Fruit fly (Drosophila melanogaster) whole organism, embryonic: Measurements from ENCODE around the gene Or85b.

Experiments used
- ATbp ChIP-seq: fragments of 200-800 bp; sonication (Bioruptor generic); optimal IDR thresholded peaks from 2 replicates; lab custom pipeline; 2017; ENCODE audit warnings: missing biosample characterization, mild to moderate bottlenecking, missing genetic modification characterization, missing genetic modification reagents
- Atf6 ChIP-seq: fragments of 200-800 bp; sonication (Bioruptor generic); IDR thresholded peaks from 2 replicates; pipeline ENCODE4 v1.3.6; 2022; ENCODE audit warnings: missing biosample characterization, missing genetic modification characterization
- BEAF-32 ChIP-seq: fragments of 200-800 bp; sonication (Bioruptor generic); optimal IDR thresholded peaks from 3 replicates; lab custom pipeline; 2017; ENCODE audit warnings: missing biosample characterization, missing genetic modification characterization, mild to moderate bottlenecking, moderate library complexity, missing genetic modification reagents
- CG10959 ChIP-seq: fragments of 200-800 bp; sonication (Bioruptor generic); IDR thresholded peaks from 2 replicates; pipeline ENCODE4 v1.3.6; 2022; ENCODE audit warnings: missing biosample characterization, missing genetic modification characterization
- CG10979 ChIP-seq: fragments of 200-800 bp; sonication (Bioruptor generic); optimal IDR thresholded peaks from 2 replicates; lab custom pipeline; 2018; ENCODE audit warnings: missing biosample characterization, mild to moderate bottlenecking, missing genetic modification characterization, moderate library complexity
- CG11093 ChIP-seq: fragments of 200-800 bp; sonication (Bioruptor generic); IDR thresholded peaks from 3 replicates; pipeline ENCODE4 v1.3.6; 2022; ENCODE audit warnings: missing biosample characterization, missing genetic modification characterization
- CG12219 ChIP-seq: fragments of 200-800 bp; sonication (Bioruptor generic); optimal IDR thresholded peaks from 3 replicates; lab custom pipeline; 2018; ENCODE audit warnings: missing biosample characterization, mild to moderate bottlenecking, missing genetic modification characterization
- CG12744 ChIP-seq: fragments of 200-800 bp; sonication (Bioruptor generic); optimal IDR thresholded peaks from 2 replicates; lab custom pipeline; 2016; ENCODE audit warnings: missing biosample characterization, missing genetic modification characterization
- CG13287 ChIP-seq: fragments of 200-800 bp; sonication (Bioruptor generic); IDR thresholded peaks from 2 replicates; pipeline ENCODE4 v1.3.6; 2022; ENCODE audit warnings: missing biosample characterization, missing genetic modification characterization; ENCODE audit not compliant: partially characterized antibody
- CG14014 ChIP-seq: fragments of 200-800 bp; sonication (Bioruptor generic); IDR thresholded peaks from 2 replicates; pipeline ENCODE4 v1.3.6; 2022; ENCODE audit warnings: missing biosample characterization, missing genetic modification characterization
- CG14667 ChIP-seq: fragments of 200-800 bp; sonication (Bioruptor generic); IDR thresholded peaks from 2 replicates; pipeline ENCODE4 v1.3.6; 2022; ENCODE audit warnings: missing biosample characterization, missing genetic modification characterization
- CG15514 ChIP-seq: fragments of 200-800 bp; sonication (Bioruptor generic); optimal IDR thresholded peaks from 3 replicates; lab custom pipeline; 2017; ENCODE audit warnings: missing biosample characterization, missing genetic modification characterization, mild to moderate bottlenecking, moderate library complexity, missing genetic modification reagents
- CG17186 ChIP-seq: fragments of 200-800 bp; sonication (Bioruptor generic); optimal IDR thresholded peaks from 3 replicates; lab custom pipeline; 2017; ENCODE audit warnings: missing biosample characterization, missing genetic modification reagents, missing genetic modification characterization
- CG17802 ChIP-seq: fragments of 200-800 bp; sonication (Bioruptor generic); optimal IDR thresholded peaks from 2 replicates; lab custom pipeline; 2018; ENCODE audit warnings: missing biosample characterization, mild to moderate bottlenecking, missing genetic modification characterization, moderate library complexity
- CG18599 ChIP-seq: fragments of 200-800 bp; sonication (Bioruptor generic); optimal IDR thresholded peaks from 3 replicates; lab custom pipeline; 2017; ENCODE audit warnings: missing biosample characterization, missing genetic modification characterization, mild to moderate bottlenecking, moderate library complexity, missing genetic modification reagents
- CG2120 ChIP-seq: fragments of 200-800 bp; sonication (Bioruptor generic); optimal IDR thresholded peaks from 3 replicates; lab custom pipeline; 2016; ENCODE audit warnings: missing biosample characterization, missing genetic modification characterization
- CG3838 ChIP-seq: fragments of 200-800 bp; sonication (Bioruptor generic); optimal IDR thresholded peaks from 3 replicates; lab custom pipeline; 2016; ENCODE audit warnings: missing biosample characterization, missing genetic modification characterization
- CG43689 ChIP-seq: fragments of 200-800 bp; sonication (Bioruptor generic); IDR thresholded peaks from 2 replicates; pipeline ENCODE4 v1.3.6; 2022; ENCODE audit warnings: missing biosample characterization, missing genetic modification characterization
- CG5245 ChIP-seq: fragments of 200-800 bp; sonication (Bioruptor generic); optimal IDR thresholded peaks from 3 replicates; lab custom pipeline; 2016; ENCODE audit warnings: missing biosample characterization, missing genetic modification characterization
- CrebB ChIP-seq: fragments of 200-800 bp; sonication (Bioruptor generic); optimal IDR thresholded peaks from 3 replicates; lab custom pipeline; 2018; ENCODE audit warnings: missing biosample characterization, mild to moderate bottlenecking, missing genetic modification characterization
- Dad ChIP-seq: fragments of 200-800 bp; sonication (Bioruptor generic); optimal IDR thresholded peaks from 3 replicates; lab custom pipeline; 2016; ENCODE audit warnings: missing biosample characterization, missing genetic modification characterization
- Dref ChIP-seq: fragments of 200-800 bp; sonication (Bioruptor generic); IDR thresholded peaks from 2 replicates; pipeline ENCODE4 v1.3.6; 2022; ENCODE audit warnings: missing biosample characterization, missing genetic modification characterization
- E2f1 ChIP-seq: fragments of 200-800 bp; sonication (Bioruptor generic); IDR thresholded peaks from 2 replicates; pipeline ENCODE4 v1.3.6; 2022; ENCODE audit warnings: missing biosample characterization, missing genetic modification characterization
- Hmx ChIP-seq: fragments of 200-800 bp; sonication (Bioruptor generic); optimal IDR thresholded peaks from 2 replicates; lab custom pipeline; 2016; ENCODE audit warnings: missing biosample characterization, missing genetic modification characterization
- Hr3 ChIP-seq: fragments of 200-800 bp; sonication (Bioruptor generic); optimal IDR thresholded peaks from 3 replicates; lab custom pipeline; 2016; ENCODE audit warnings: missing biosample characterization, missing genetic modification characterization
- Lhr ChIP-seq: fragments of 200-800 bp; sonication (Bioruptor generic); optimal IDR thresholded peaks from 3 replicates; lab custom pipeline; 2017; ENCODE audit warnings: mild to moderate bottlenecking, missing biosample characterization, missing genetic modification reagents, missing genetic modification characterization
- MBD-R2 ChIP-seq: fragments of 200-800 bp; sonication (Bioruptor generic); IDR thresholded peaks from 2 replicates; pipeline ENCODE4 v1.3.6; 2022; ENCODE audit warnings: missing biosample characterization, missing genetic modification characterization
- Mad ChIP-seq: fragments of 200-800 bp; sonication (Bioruptor generic); optimal IDR thresholded peaks from 2 replicates; lab custom pipeline; 2016; ENCODE audit warnings: missing biosample characterization, missing genetic modification characterization
- Myb ChIP-seq: fragments of 200-800 bp; sonication (Bioruptor generic); optimal IDR thresholded peaks from 2 replicates; lab custom pipeline; 2016; ENCODE audit warnings: missing biosample characterization, missing genetic modification characterization
- Rfx ChIP-seq: fragments of 200-800 bp; sonication (Bioruptor generic); IDR thresholded peaks from 2 replicates; pipeline ENCODE4 v1.3.6; 2022; ENCODE audit warnings: missing biosample characterization, missing genetic modification characterization
- Sry-δ ChIP-seq: fragments of 200-800 bp; sonication (Bioruptor generic); optimal IDR thresholded peaks from 2 replicates; lab custom pipeline; 2016; ENCODE audit warnings: missing biosample characterization, missing genetic modification characterization
- amos ChIP-seq: fragments of 200-800 bp; sonication (Bioruptor generic); IDR thresholded peaks from 2 replicates; pipeline ENCODE4 v1.3.6; 2022; ENCODE audit warnings: missing biosample characterization, missing genetic modification characterization; ENCODE audit not compliant: partially characterized antibody
- corto ChIP-seq: fragments of 200-800 bp; sonication (Bioruptor generic); optimal IDR thresholded peaks from 2 replicates; lab custom pipeline; 2016; ENCODE audit warnings: missing biosample characterization, mild to moderate bottlenecking, missing genetic modification characterization, moderate library complexity
- danr ChIP-seq: fragments of 200-800 bp; sonication (Bioruptor generic); IDR thresholded peaks from 2 replicates; pipeline ENCODE4 v1.3.6; 2022; ENCODE audit warnings: missing biosample characterization, missing genetic modification characterization
- fd64A ChIP-seq: fragments of 200-800 bp; sonication (Bioruptor generic); optimal IDR thresholded peaks from 3 replicates; lab custom pipeline; 2018; ENCODE audit warnings: missing biosample characterization, mild to moderate bottlenecking, missing genetic modification characterization
- fd96Cb ChIP-seq: fragments of 200-800 bp; sonication (Bioruptor generic); optimal IDR thresholded peaks from 2 replicates; lab custom pipeline; 2018; ENCODE audit warnings: missing biosample characterization, mild to moderate bottlenecking, missing genetic modification characterization, moderate library complexity
- gt ChIP-seq: fragments of 200-800 bp; sonication (Bioruptor generic); IDR thresholded peaks from 2 replicates; pipeline ENCODE4 v1.3.6; 2022; ENCODE audit warnings: missing biosample characterization, missing genetic modification characterization
- hb ChIP-seq: fragments of 200-800 bp; sonication (Bioruptor generic); IDR thresholded peaks from 3 replicates; pipeline ENCODE4 v1.3.6; 2022; ENCODE audit warnings: missing biosample characterization, missing genetic modification characterization; ENCODE audit not compliant: partially characterized antibody
- kah ChIP-seq: fragments of 200-800 bp; sonication (Bioruptor generic); optimal IDR thresholded peaks from 2 replicates; lab custom pipeline; 2018; ENCODE audit warnings: missing biosample characterization, mild to moderate bottlenecking, missing genetic modification characterization
- lab ChIP-seq: fragments of 200-800 bp; sonication (Bioruptor generic); optimal IDR thresholded peaks from 3 replicates; lab custom pipeline; 2017; ENCODE audit warnings: missing biosample characterization, missing genetic modification characterization, mild to moderate bottlenecking, moderate library complexity, missing genetic modification reagents
- nerfin-2 ChIP-seq: fragments of 200-800 bp; sonication (Bioruptor generic); IDR thresholded peaks from 2 replicates; pipeline ENCODE4 v1.3.6; 2022; ENCODE audit warnings: missing biosample characterization, missing genetic modification characterization; ENCODE audit not compliant: partially characterized antibody
- odd ChIP-seq: fragments of 200-800 bp; sonication (Bioruptor generic); optimal IDR thresholded peaks from 2 replicates; lab custom pipeline; 2017; ENCODE audit warnings: missing biosample characterization, mild to moderate bottlenecking, missing genetic modification characterization
- onecut ChIP-seq: fragments of 200-800 bp; sonication (Bioruptor generic); IDR thresholded peaks from 2 replicates; pipeline ENCODE4 v1.3.6; 2022; ENCODE audit warnings: missing biosample characterization, missing genetic modification characterization
- pan ChIP-seq, 4 experiments: fragments of >200 bp in 3 of 4; fragments of 200-800 bp in 1 of 4; sonication (Bioruptor generic) in 1 of 4; optimal IDR thresholded peaks in 3 of 4; IDR thresholded peaks in 1 of 4; 2 replicates each; pipeline versions ENCODE4 v1.3.6 to Lab custom; 2017 to 2022; ENCODE audit warnings: missing biosample characterization in 2 of 4, missing genetic modification characterization in 2 of 4, mixed read lengths in 1 of 4
- prd ChIP-seq, 3 experiments: fragments of >200 bp in 2 of 3; fragments of 200-800 bp in 1 of 3; sonication (Bioruptor generic) in 1 of 3; optimal IDR thresholded peaks in 2 of 3; IDR thresholded peaks in 1 of 3; 2 replicates in 2 of 3; 3 replicates in 1 of 3; pipeline versions ENCODE4 v1.3.6 to Lab custom; 2017 to 2022; ENCODE audit warnings: missing biosample characterization in 1 of 3, missing genetic modification characterization in 1 of 3
- sens-2 ChIP-seq: fragments of 200-800 bp; sonication (Bioruptor generic); IDR thresholded peaks from 2 replicates; pipeline ENCODE4 v1.3.6; 2022; ENCODE audit warnings: missing biosample characterization, missing genetic modification characterization
- seq ChIP-seq: fragments of 200-800 bp; sonication (Bioruptor generic); IDR thresholded peaks from 2 replicates; pipeline ENCODE4 v1.3.6; 2022; ENCODE audit warnings: missing biosample characterization, missing genetic modification characterization
- slou ChIP-seq: fragments of 200-800 bp; sonication (Bioruptor generic); optimal IDR thresholded peaks from 3 replicates; lab custom pipeline; 2016; ENCODE audit warnings: missing biosample characterization, missing genetic modification characterization

Or85b gene

dm6 chr3R:8482881-8483280, 28.3 kb downstream of the Or85b start (continued):
- peak; percentile 65 for TF ChIP-seq CG2120 (GFP tag; lab: Kevin White, UChicago)
- peak; percentile 60 for TF ChIP-seq CrebB (tag; lab: Kevin White, UChicago)
- TF ChIP-seq CG15514 (GFP tag; lab: Kevin White, UChicago): peak; percentile 56
- TF ChIP-seq Dad (GFP tag; lab: Kevin White, UChicago): peak; percentile 54
- no peak for TF ChIP-seq CG13287 (GFP tag; lab: Robert Waterston, UW)
- TF ChIP-seq Atf6 (GFP tag; lab: Robert Waterston, UW): peak; percentile 48; the same call in 1 of the 2 replicates
- TF ChIP-seq CG11093: peak; percentile 38; the same call in 1 of the 3 replicates
- TF ChIP-seq CG17802: peak; percentile 52
- TF ChIP-seq Lhr (GFP tag; lab: Kevin White, UChicago): peak; percentile 17
- peak; percentile 87 for TF ChIP-seq lab (GFP tag; lab: Kevin White, UChicago)
- TF ChIP-seq MBD-R2 (GFP tag; lab: Robert Waterston, UW): peak; percentile 40; the same call in 1 of the 2 replicates
- peak; percentile 9 for TF ChIP-seq odd (GFP tag; lab: Kevin White, UChicago)
- TF ChIP-seq Sry-δ (GFP tag; lab: Kevin White, UChicago): no peak
- no peak for TF ChIP-seq BEAF-32 (GFP tag; lab: Kevin White, UChicago)
- TF ChIP-seq corto: no peak
- TF ChIP-seq hb (GFP tag; lab: Robert Waterston, UW): no peak
- TF ChIP-seq Hr3 (GFP tag; lab: Kevin White, UChicago): peak; percentile 42
- TF ChIP-seq CG14667 (GFP tag; lab: Robert Waterston, UW): peak; percentile 54
- TF ChIP-seq danr: peak; percentile 29; the same call in 1 of the 2 replicates
- peak; percentile 67; the same call in 1 of the 2 replicates for TF ChIP-seq seq (GFP tag; lab: Robert Waterston, UW)
- TF ChIP-seq Mad: peak; percentile 44
- TF ChIP-seq prd (optimal IDR thresholded peaks at IDR 0.05; lab: Kevin White, UChicago): no peak
- peak; percentile 69; the same call in 1 of the 3 replicates for TF ChIP-seq prd (GFP tag; IDR thresholded peaks at IDR 0.05; lab: Robert Waterston, UW)
- peak; percentile 72 for TF ChIP-seq CG5245
- no peak for TF ChIP-seq Hmx (GFP tag; lab: Kevin White, UChicago)
- peak; percentile 73 for TF ChIP-seq CG10979
- no peak for TF ChIP-seq slou (GFP tag; lab: Kevin White, UChicago)
- TF ChIP-seq fd96Cb: peak; percentile 73
- TF ChIP-seq nerfin-2 (GFP tag; lab: Robert Waterston, UW): no peak
- TF ChIP-seq Rfx: peak; percentile 87
- TF ChIP-seq gt (GFP tag; lab: Robert Waterston, UW): 0 out of 2 replicates have a peak, but pooled peaks have one; percentile 28
- peak; percentile 87 for TF ChIP-seq CG18599 (GFP tag; lab: Kevin White, UChicago)
- TF ChIP-seq CG43689: 0 out of 2 replicates have a peak, but pooled peaks have one; percentile 32
- TF ChIP-seq CG12219: peak; percentile 69
- peak; percentile 78 for TF ChIP-seq ATbp
- no peak for TF ChIP-seq amos (GFP tag; lab: Robert Waterston, UW)
- TF ChIP-seq CG14014 (GFP tag; lab: Robert Waterston, UW): peak; percentile 81; the same call in 1 of the 2 replicates
- no peak for TF ChIP-seq Myb (GFP tag; lab: Kevin White, UChicago)
- peak; percentile 12 for TF ChIP-seq kah (GFP tag; lab: Kevin White, UChicago)
- TF ChIP-seq CG3838 (GFP tag; lab: Kevin White, UChicago): no peak
- TF ChIP-seq CG10959 (GFP tag; lab: Robert Waterston, UW): peak; percentile 63; the same call in 1 of the 2 replicates
- no peak for TF ChIP-seq CG17186 (GFP tag; lab: Kevin White, UChicago)
- TF ChIP-seq pan (optimal IDR thresholded peaks at IDR 0.05; lab: Kevin White, UChicago): no peak
- TF ChIP-seq pan (GFP tag; optimal IDR thresholded peaks at IDR 0.05 in 1 of 2, IDR thresholded peaks at IDR 0.05 in 1 of 2): peak in 1 of 2 experiments; percentile 70
- TF ChIP-seq E2f1 (GFP tag; lab: Robert Waterston, UW): peak; percentile 78
- TF ChIP-seq onecut (GFP tag; lab: Robert Waterston, UW): peak; percentile 79
- TF ChIP-seq fd64A (GFP tag; lab: Kevin White, UChicago): no peak
- no peak for TF ChIP-seq CG12744 (GFP tag; lab: Kevin White, UChicago)
- TF ChIP-seq sens-2: peak; percentile 51; the same call in 1 of the 2 replicates
- TF ChIP-seq Dref (GFP tag; lab: Robert Waterston, UW): 0 out of 2 replicates have a peak, but pooled peaks have one; percentile 10
